Worm (Caenorhabditis elegans) whole organism, L4/young adult: ENCODE results near the gene bath-2.

Experiments
- W03F9.2 ChIP-seq: fragments of 150-350 bp; optimal IDR thresholded peaks from 2 replicates; lab custom pipeline; 2014; ENCODE audit warnings: missing biosample characterization, missing genetic modification characterization
- dao-5 ChIP-seq: sonication (generic microtip); optimal IDR thresholded peaks from 2 replicates; lab custom pipeline; 2016; ENCODE audit warnings: missing genotype, missing genetic modification characterization, moderate library complexity, missing compliant biosample characterization
- him-1 ChIP-seq: sonication (generic microtip); optimal IDR thresholded peaks from 2 replicates; lab custom pipeline; 2016; ENCODE audit warnings: missing genotype, missing genetic modification reagents, missing genetic modification characterization, missing compliant biosample characterization

Gene bath-2

DNA sequence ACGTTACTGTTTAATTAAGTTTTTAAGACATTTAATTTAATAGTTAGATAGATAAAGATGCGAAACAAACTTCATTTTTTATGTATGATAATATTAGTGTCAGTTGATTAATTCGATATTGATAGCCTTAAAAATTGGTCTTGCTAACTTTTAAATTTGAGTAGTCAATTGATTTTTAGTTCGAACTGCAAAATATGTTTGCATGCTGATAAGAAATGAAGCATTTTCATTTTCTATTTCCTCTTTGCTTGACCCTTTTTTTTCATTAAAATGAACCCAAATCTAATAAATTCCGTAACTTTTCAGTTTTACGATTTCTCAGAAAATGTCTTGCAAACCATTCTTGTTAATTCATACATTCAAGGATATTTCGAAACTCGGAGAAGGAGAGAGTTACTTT, 17.5 kb downstream of the bath-2 start, which contains the start of gene math-22:
math-22 (plus strand) TSS at position 301 of the 400 bp plus-strand sequence.
- no peak for TF ChIP-seq him-1 (tag; lab: Kevin White, UChicago)
- TF ChIP-seq dao-5 (tag; lab: Kevin White, UChicago): no peak
- no peak for TF ChIP-seq W03F9.2 (tag; lab: Kevin White, UChicago)

DNA sequence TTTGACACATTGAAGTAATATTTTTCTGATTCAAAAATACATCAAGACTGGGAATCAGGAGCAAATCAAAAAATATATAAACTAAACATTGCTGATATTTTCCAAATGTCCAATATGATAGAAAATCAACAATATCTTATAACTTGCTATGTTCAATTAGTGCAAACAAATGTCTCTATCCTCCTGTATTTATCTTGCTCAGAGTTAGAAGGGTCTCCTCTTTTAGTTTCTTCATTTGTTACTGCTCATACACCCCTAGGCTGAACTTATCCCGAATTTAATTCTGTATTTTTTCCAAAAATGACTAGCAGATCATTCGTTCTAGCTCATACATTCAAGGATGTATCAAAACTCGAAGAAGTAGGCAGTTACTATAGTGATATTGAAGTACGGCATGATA, 20.6 kb downstream of the bath-2 start, which contains the start of gene math-23:
math-23 (plus strand) TSS at position 301 of the 400 bp plus-strand sequence.
- no peak for TF ChIP-seq him-1 (tag; lab: Kevin White, UChicago)
- no peak for TF ChIP-seq W03F9.2 (tag; lab: Kevin White, UChicago)
- TF ChIP-seq dao-5 (tag; lab: Kevin White, UChicago): no peak

DNA sequence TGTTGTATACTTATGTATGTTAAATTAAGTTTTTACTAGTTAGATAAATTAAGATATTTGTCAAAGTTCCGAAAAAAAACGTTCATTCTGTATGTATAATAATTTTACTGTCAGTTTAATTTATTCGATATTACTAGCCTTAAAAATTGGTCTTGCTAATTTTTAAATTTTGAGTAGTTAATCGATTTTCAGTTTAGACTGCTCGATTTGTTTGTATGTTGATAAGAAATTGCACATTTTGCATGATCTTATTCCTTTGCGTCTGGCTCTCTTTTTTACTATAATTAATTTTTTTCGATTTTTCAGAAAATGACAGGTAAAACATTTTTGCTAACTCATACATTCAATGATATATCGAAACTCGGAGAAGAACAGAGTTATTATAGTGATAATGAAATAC, 22.6 kb downstream of the bath-2 start, which contains the start of gene math-24:
math-24 (plus strand) TSS at position 301 of the 400 bp plus-strand sequence.
- TF ChIP-seq him-1 (tag; lab: Kevin White, UChicago) (no peak), dao-5 (tag; lab: Kevin White, UChicago) (no peak), W03F9.2 (tag; lab: Kevin White, UChicago) (no peak)

DNA sequence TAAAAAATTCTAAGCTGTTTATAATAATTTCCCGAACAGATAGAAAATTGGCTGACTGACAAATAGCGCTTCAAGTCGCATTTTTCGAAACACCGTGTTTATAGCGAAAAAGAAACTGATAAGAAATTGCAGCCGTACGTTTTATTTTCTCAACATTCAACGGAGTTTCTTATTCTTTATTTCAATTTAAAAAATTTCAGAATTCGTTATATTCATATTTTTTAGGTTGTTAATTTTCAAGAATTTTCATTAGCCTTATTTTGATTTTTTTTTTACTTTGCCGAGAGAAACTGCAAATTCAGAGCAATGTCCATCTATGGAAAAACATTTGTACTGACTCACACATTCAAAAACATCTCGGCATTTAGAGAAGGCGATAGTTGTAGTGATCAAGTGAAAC, 24.6 kb downstream of the bath-2 start, which contains the start of gene C46F9.6:
C46F9.6 (plus strand) TSS at position 301 of the 400 bp plus-strand sequence.
- no peak for TF ChIP-seq dao-5 (tag; lab: Kevin White, UChicago)
- TF ChIP-seq W03F9.2 (tag; lab: Kevin White, UChicago): no peak
- TF ChIP-seq him-1 (tag; lab: Kevin White, UChicago): no peak

DNA sequence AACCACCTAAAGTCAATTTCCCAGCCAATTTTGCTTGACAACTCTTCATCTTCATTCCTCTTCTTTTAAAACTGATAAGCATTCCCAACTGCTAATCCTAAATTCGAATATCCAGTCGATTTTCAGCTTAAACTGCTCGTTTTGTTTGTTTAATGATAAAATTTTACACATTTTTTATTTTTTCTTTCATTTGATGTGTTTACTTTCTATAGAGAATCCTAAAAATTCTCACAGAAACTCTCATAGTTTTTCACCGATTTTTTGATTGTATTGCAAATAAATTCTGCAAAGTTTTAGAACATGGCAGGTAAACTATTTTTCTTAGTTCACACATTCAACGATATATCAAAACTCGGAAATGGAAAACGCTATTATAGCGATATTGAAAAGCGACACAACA, 26.8 kb downstream of the bath-2 start, which contains the start of gene math-25:
math-25 (plus strand) TSS at position 301 of the 400 bp plus-strand sequence.
- TF ChIP-seq dao-5 (tag; lab: Kevin White, UChicago) (no peak), him-1 (tag; lab: Kevin White, UChicago) (no peak), W03F9.2 (tag; lab: Kevin White, UChicago) (no peak)

DNA sequence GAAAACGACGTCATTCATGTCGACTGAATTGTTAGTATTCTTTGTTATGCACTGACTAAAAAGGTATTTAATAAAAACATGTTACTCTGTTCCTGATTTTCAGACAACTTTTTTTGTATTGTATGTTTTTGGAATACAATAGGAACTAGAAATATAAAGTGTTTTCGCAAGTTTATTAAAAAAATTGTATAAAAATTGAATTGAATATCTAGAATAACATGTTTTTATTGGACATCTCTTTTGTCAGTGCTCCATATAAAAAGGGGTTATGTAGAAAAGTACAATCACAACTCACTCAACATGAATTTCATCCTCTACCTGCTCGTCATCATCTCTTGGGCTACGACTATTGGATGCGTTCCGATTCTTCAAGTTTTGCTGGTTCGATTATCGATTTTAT, 27.3 kb downstream of the bath-2 start, which contains the start of gene C46F9.5:
C46F9.5 (plus strand) TSS at position 301 of the 400 bp plus-strand sequence.
- TF ChIP-seq him-1 (tag; lab: Kevin White, UChicago) (no peak), dao-5 (tag; lab: Kevin White, UChicago) (no peak)

DNA sequence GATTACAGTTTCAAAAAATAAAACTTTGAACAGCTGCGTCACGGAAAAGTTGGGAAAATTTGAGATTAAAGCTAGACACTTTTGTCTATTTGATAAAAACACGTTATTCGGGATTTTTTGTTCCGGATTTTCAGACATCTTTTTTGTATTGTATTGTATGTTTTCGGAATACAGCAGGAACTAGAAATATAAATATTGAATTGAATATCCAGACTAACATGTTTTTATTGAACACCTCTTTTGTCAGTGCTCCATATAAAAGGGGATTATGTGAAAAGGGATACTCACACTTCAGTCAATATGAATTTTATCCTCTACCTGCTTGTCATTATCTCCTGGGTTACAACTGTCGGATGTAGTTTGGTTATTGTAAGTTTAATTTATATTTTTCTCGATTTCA, 28.7 kb downstream of the bath-2 start, which contains the start of gene C16C4.1:
C16C4.1 (plus strand) TSS at position 301 of the 400 bp plus-strand sequence.
- TF ChIP-seq W03F9.2 (tag; lab: Kevin White, UChicago) (no peak), him-1 (tag; lab: Kevin White, UChicago) (no peak), dao-5 (tag; lab: Kevin White, UChicago) (no peak)

DNA sequence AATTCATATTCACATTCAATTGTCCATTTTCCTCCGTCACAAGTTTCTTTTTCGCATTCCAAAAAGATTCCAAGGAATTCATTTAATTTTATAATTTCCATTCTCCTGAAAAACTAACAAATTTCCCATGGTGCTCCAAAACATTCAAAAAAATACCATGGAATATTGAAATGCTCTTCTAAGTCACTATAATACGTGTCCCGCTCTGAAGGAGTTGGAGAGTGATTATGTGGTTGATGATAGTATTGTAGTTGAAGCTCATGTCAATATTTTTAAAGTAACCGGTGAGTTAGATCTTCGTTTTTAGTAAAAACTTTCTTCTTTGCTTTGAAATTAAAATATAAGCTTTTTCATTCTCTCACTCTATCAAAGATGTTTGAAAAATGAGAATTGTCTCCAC, 31.9 kb downstream of the bath-2 start, which contains the start of gene math-9:
math-9 (minus strand) TSS at position 101 of the 400 bp plus-strand sequence.
- no peak for TF ChIP-seq dao-5 (tag; lab: Kevin White, UChicago)
- TF ChIP-seq W03F9.2 (tag; lab: Kevin White, UChicago): no peak
- no peak for TF ChIP-seq him-1 (tag; lab: Kevin White, UChicago)

DNA sequence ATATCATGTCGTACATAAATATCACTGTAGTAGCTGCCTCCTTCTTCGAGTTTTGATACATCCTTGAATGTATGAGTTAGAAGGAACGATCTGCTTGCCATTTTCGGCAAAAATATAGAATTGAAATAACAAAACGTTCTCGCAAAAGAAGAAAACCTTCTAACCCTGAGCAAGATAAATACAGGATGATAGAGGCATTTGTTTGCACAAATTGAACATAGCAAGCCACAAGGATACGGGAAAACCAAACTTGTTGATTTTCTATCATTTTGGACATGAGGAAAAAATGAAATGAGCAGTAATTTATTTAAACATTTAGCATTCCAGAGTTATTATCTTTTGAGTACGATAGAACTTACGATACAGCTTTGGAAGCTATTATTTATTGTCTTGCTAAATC, 33.5 kb downstream of the bath-2 start, which contains the start of gene math-8:
math-8 (minus strand) TSS at position 101 of the 400 bp plus-strand sequence.
- TF ChIP-seq W03F9.2 (tag; lab: Kevin White, UChicago) (no peak), dao-5 (tag; lab: Kevin White, UChicago) (no peak), him-1 (tag; lab: Kevin White, UChicago) (no peak)

DNA sequence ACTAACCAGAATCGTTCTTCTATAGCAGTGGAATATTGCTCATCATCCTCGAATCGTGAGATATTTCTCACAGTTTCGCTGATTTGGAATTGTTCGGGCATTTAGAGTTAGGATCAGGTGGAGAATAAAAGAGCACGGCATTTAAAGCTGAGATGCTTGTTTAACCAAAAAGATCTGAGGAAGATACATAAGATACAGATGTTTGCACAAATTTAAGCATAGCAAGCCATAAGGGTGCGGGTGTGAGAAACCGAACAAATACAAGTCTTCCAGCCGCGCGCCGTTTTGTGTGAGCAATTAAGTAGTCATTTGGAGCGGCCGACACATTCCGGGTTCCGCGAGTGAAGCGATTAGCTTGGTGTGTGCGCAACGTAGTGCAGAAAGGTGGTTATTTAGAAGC, 36.2 kb downstream of the bath-2 start, which contains the start of gene math-7:
math-7 (minus strand) TSS at position 101 of the 400 bp plus-strand sequence.
- TF ChIP-seq him-1 (tag; lab: Kevin White, UChicago) (no peak), W03F9.2 (tag; lab: Kevin White, UChicago) (no peak), dao-5 (tag; lab: Kevin White, UChicago) (no peak)

DNA sequence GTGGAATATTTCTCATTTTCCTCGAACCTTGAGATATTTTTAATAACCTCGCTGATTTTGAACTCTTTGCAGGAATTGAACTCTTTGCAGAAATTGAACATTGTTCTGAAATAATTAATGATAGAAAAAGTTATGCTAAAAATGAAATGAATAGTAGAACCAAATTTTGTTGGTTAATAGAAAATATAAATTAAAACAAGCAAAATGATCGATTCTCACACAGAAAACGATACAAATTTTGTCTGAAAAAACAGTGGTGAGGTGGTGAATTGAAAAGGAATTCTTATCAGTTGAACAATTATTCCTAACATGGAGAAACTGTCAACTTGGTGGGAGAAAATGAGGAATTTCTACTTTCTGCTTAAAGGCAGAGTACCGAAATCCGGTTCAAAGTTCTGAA, 37.9 kb downstream of the bath-2 start, which contains the start of gene math-6:
math-6 (minus strand) TSS at position 101 of the 400 bp plus-strand sequence.
- TF ChIP-seq W03F9.2 (tag; lab: Kevin White, UChicago) (no peak), him-1 (tag; lab: Kevin White, UChicago) (no peak), dao-5 (tag; lab: Kevin White, UChicago) (no peak)

DNA sequence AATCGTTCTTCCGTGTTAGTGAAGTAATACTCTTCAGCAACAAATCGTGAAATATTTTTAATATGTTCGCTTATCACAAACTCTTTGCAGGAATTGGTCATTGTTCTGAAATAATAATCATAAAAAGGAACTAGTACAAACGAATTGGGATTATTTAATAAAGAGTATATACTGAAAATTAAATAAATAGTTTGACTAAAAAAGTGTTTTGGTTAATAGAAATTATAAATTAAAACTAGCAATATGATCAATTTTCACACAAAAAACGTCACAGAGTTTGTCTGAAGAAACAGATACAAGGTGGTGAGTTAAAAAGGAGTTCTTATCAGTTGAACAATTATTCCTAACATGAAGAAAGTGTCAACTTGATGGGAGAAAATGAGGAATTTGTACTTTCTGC, 39.9 kb downstream of the bath-2 start, which contains the start of gene math-5:
math-5 (minus strand) TSS at position 101 of the 400 bp plus-strand sequence.
- TF ChIP-seq W03F9.2 (tag; lab: Kevin White, UChicago): no peak
- no peak for TF ChIP-seq him-1 (tag; lab: Kevin White, UChicago)
- TF ChIP-seq dao-5 (tag; lab: Kevin White, UChicago): no peak

DNA sequence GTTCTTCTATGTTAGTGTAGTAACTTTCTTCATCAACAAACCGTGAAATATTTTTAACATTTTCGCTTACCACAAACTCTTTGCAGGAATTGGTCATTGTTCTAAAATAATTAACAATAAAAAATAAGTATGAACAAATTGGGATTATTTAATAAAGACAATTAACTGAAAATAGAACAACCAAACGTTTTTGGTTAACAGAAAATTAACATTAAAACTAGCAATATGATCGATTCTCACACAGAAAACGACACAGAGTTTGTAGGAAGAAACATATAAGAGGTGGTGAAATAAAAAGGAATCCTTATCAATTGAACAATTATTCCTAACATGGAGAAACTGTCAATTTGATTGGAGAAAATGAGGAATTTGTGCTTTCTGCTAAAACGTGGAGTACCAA, 43.9 kb downstream of the bath-2 start, which contains the start of gene math-16:
math-16 (minus strand) TSS at position 101 of the 400 bp plus-strand sequence.
- TF ChIP-seq W03F9.2 (tag; lab: Kevin White, UChicago): no peak
- no peak for TF ChIP-seq dao-5 (tag; lab: Kevin White, UChicago)
- TF ChIP-seq him-1 (tag; lab: Kevin White, UChicago): no peak
